Fruit fly (Drosophila melanogaster) whole organism, embryonic: ENCODE measurements around the gene CG6055.
A peak's percentile ranks its signal among the peaks of the same experiment; 100 is the strongest.

ENCODE experiments used
- Ada2b ChIP-seq: fragments of 200-800 bp; sonication (Bioruptor generic); IDR thresholded peaks from 2 replicates; pipeline ENCODE4 v1.3.6; 2022; ENCODE audit warnings: missing biosample characterization, missing genetic modification characterization
- CG10431 ChIP-seq: fragments of 200-800 bp; sonication (Bioruptor generic); optimal IDR thresholded peaks from 3 replicates; lab custom pipeline; 2018; ENCODE audit warnings: missing biosample characterization, mild to moderate bottlenecking, missing genetic modification characterization
- CG10979 ChIP-seq: fragments of 200-800 bp; sonication (Bioruptor generic); optimal IDR thresholded peaks from 2 replicates; lab custom pipeline; 2018; ENCODE audit warnings: missing biosample characterization, mild to moderate bottlenecking, missing genetic modification characterization, moderate library complexity
- CG12219 ChIP-seq: fragments of 200-800 bp; sonication (Bioruptor generic); optimal IDR thresholded peaks from 3 replicates; lab custom pipeline; 2018; ENCODE audit warnings: missing biosample characterization, mild to moderate bottlenecking, missing genetic modification characterization
- CG12391 ChIP-seq: fragments of 200-800 bp; sonication (Bioruptor generic); optimal IDR thresholded peaks from 3 replicates; lab custom pipeline; 2018; ENCODE audit warnings: missing biosample characterization, mild to moderate bottlenecking, missing genetic modification characterization, moderate library complexity
- CG13123 ChIP-seq: fragments of 200-800 bp; sonication (Bioruptor generic); optimal IDR thresholded peaks from 2 replicates; lab custom pipeline; 2016; ENCODE audit warnings: missing biosample characterization, missing genetic modification characterization
- CG14441 ChIP-seq: fragments of 200-800 bp; sonication (Bioruptor generic); IDR thresholded peaks from 2 replicates; pipeline ENCODE4 v1.3.6; 2022; ENCODE audit warnings: missing biosample characterization, missing genetic modification characterization
- CG15073 ChIP-seq: fragments of 200-800 bp; sonication (Bioruptor generic); optimal IDR thresholded peaks from 2 replicates; lab custom pipeline; 2016; ENCODE audit warnings: missing biosample characterization, missing genetic modification characterization
- CG2875 ChIP-seq: fragments of 200-800 bp; sonication (Bioruptor generic); optimal IDR thresholded peaks from 2 replicates; lab custom pipeline; 2017; ENCODE audit warnings: missing biosample characterization, mild to moderate bottlenecking, missing genetic modification characterization, missing genetic modification reagents
- CG31441 ChIP-seq: fragments of 200-800 bp; sonication (Bioruptor generic); IDR thresholded peaks from 2 replicates; pipeline ENCODE4 v1.3.6; 2022; ENCODE audit warnings: missing biosample characterization, missing genetic modification characterization
- CG32767 ChIP-seq: fragments of 200-800 bp; sonication (Bioruptor generic); IDR thresholded peaks from 2 replicates; pipeline ENCODE4 v1.3.6; 2022; ENCODE audit warnings: missing biosample characterization, missing genetic modification characterization
- CG3995 ChIP-seq: fragments of 200-800 bp; sonication (Bioruptor generic); optimal IDR thresholded peaks from 3 replicates; lab custom pipeline; 2016; ENCODE audit warnings: missing biosample characterization, missing genetic modification characterization
- CG5245 ChIP-seq: fragments of 200-800 bp; sonication (Bioruptor generic); optimal IDR thresholded peaks from 3 replicates; lab custom pipeline; 2016; ENCODE audit warnings: missing biosample characterization, missing genetic modification characterization
- CG7839 ChIP-seq: fragments of 200-800 bp; sonication (Bioruptor generic); optimal IDR thresholded peaks from 3 replicates; lab custom pipeline; 2018; ENCODE audit warnings: missing biosample characterization, mild to moderate bottlenecking, missing genetic modification characterization, moderate library complexity
- CG7963 ChIP-seq: fragments of 200-800 bp; sonication (Bioruptor generic); IDR thresholded peaks from 3 replicates; pipeline ENCODE4 v1.3.6; 2022; ENCODE audit warnings: missing biosample characterization, missing genetic modification characterization; ENCODE audit not compliant: partially characterized antibody
- CG7987 ChIP-seq: fragments of 200-800 bp; sonication (Bioruptor generic); optimal IDR thresholded peaks from 2 replicates; lab custom pipeline; 2018; ENCODE audit warnings: missing biosample characterization, mild to moderate bottlenecking, missing genetic modification characterization, moderate library complexity
- CG8944 ChIP-seq: fragments of 200-800 bp; sonication (Bioruptor generic); optimal IDR thresholded peaks from 3 replicates; lab custom pipeline; 2016; ENCODE audit warnings: missing biosample characterization, missing genetic modification characterization
- CG9609 ChIP-seq: fragments of 200-800 bp; sonication (Bioruptor generic); optimal IDR thresholded peaks from 3 replicates; lab custom pipeline; 2016; ENCODE audit warnings: missing biosample characterization, missing genetic modification characterization
- CG9797 ChIP-seq: fragments of 200-800 bp; sonication (Bioruptor generic); optimal IDR thresholded peaks from 3 replicates; lab custom pipeline; 2018; ENCODE audit warnings: missing biosample characterization, mild to moderate bottlenecking, missing genetic modification characterization
- Camta ChIP-seq: fragments of 200-800 bp; sonication (Bioruptor generic); optimal IDR thresholded peaks from 2 replicates; lab custom pipeline; 2016; ENCODE audit warnings: missing biosample characterization, missing genetic modification characterization
- Chrac-16 ChIP-seq: fragments of 200-800 bp; sonication (Bioruptor generic); optimal IDR thresholded peaks from 3 replicates; lab custom pipeline; 2016; ENCODE audit warnings: missing biosample characterization, missing genetic modification characterization
- D19B ChIP-seq: fragments of 200-800 bp; sonication (Bioruptor generic); optimal IDR thresholded peaks from 2 replicates; lab custom pipeline; 2017; ENCODE audit warnings: missing biosample characterization, mild to moderate bottlenecking, missing genetic modification characterization
- Dad ChIP-seq: fragments of 200-800 bp; sonication (Bioruptor generic); optimal IDR thresholded peaks from 3 replicates; lab custom pipeline; 2016; ENCODE audit warnings: missing biosample characterization, missing genetic modification characterization
- Dfd ChIP-seq, 2 experiments: fragments of >200 bp; optimal IDR thresholded peaks; 2 replicates each; lab custom pipeline; 2017; ENCODE audit warnings: missing biosample characterization in 2 of 2, missing genetic modification characterization in 2 of 2
- Med ChIP-seq: fragments of 200-800 bp; sonication (Bioruptor generic); peaks from one replicate; lab custom pipeline; 2016; ENCODE audit warnings: missing biosample characterization, missing genetic modification characterization, mild to moderate bottlenecking, inconsistent platforms, moderate library complexity
- NfI ChIP-seq: fragments of 200-800 bp; sonication (Bioruptor generic); optimal IDR thresholded peaks from 3 replicates; lab custom pipeline; 2018; ENCODE audit warnings: missing biosample characterization, mild to moderate bottlenecking, missing genetic modification characterization, moderate library complexity
- Pdp1 ChIP-seq, 2 experiments: fragments of 200-800 bp; sonication (Bioruptor generic); optimal IDR thresholded peaks; 3 replicates each; lab custom pipeline; 2016; ENCODE audit warnings: missing biosample characterization in 2 of 2, missing genetic modification characterization in 2 of 2, mild to moderate bottlenecking in 1 of 2, moderate library complexity in 1 of 2
- Sox102F ChIP-seq: fragments of 200-800 bp; sonication (Bioruptor generic); optimal IDR thresholded peaks from 2 replicates; lab custom pipeline; 2018; ENCODE audit warnings: missing biosample characterization, mild to moderate bottlenecking, missing genetic modification characterization, moderate library complexity
- Ssrp ChIP-seq: fragments of 200-800 bp; sonication (Bioruptor generic); optimal IDR thresholded peaks from 2 replicates; lab custom pipeline; 2018; ENCODE audit warnings: missing biosample characterization, mild to moderate bottlenecking, missing genetic modification characterization, moderate library complexity
- Xrp1 ChIP-seq: fragments of 200-800 bp; sonication (Bioruptor generic); IDR thresholded peaks from 2 replicates; pipeline ENCODE4 v1.3.6; 2022; ENCODE audit warnings: missing biosample characterization, missing genetic modification characterization
- ab ChIP-seq: fragments of 200-800 bp; sonication (Bioruptor generic); optimal IDR thresholded peaks from 2 replicates; lab custom pipeline; 2016; ENCODE audit warnings: missing biosample characterization, missing genetic modification characterization
- ato ChIP-seq: fragments of 200-800 bp; sonication (Bioruptor generic); IDR thresholded peaks from 2 replicates; pipeline ENCODE4 v1.3.6; 2022; ENCODE audit warnings: missing biosample characterization, missing genetic modification characterization; ENCODE audit not compliant: partially characterized antibody
- br ChIP-seq: fragments of >200 bp; optimal IDR thresholded peaks from 2 replicates; lab custom pipeline; 2017
- bsh ChIP-seq, 2 experiments: fragments of 200-800 bp; sonication (Bioruptor generic); optimal IDR thresholded peaks; 2 replicates each; lab custom pipeline; 2017 to 2018; ENCODE audit warnings: mild to moderate bottlenecking in 2 of 2, missing biosample characterization in 2 of 2, missing genetic modification characterization in 2 of 2, moderate library complexity in 1 of 2
- chif ChIP-seq, 2 experiments: fragments of 200-800 bp; sonication (Bioruptor generic); optimal IDR thresholded peaks; 3 replicates each; lab custom pipeline; 2016; ENCODE audit warnings: missing biosample characterization in 2 of 2, missing genetic modification characterization in 2 of 2
- cwo ChIP-seq: fragments of 200-800 bp; sonication (Bioruptor generic); optimal IDR thresholded peaks from 3 replicates; lab custom pipeline; 2017; ENCODE audit warnings: missing biosample characterization, missing genetic modification characterization, mild to moderate bottlenecking, moderate library complexity, missing genetic modification reagents
- disco-r ChIP-seq: fragments of 200-800 bp; sonication (Bioruptor generic); optimal IDR thresholded peaks from 2 replicates; lab custom pipeline; 2016; ENCODE audit warnings: missing biosample characterization, missing genetic modification characterization
- dmrt99B ChIP-seq: fragments of 200-800 bp; sonication (Bioruptor generic); optimal IDR thresholded peaks from 2 replicates; lab custom pipeline; 2018; ENCODE audit warnings: missing biosample characterization, mild to moderate bottlenecking, missing genetic modification characterization, moderate library complexity
- fd3F ChIP-seq: fragments of 200-800 bp; sonication (Bioruptor generic); optimal IDR thresholded peaks from 2 replicates; lab custom pipeline; 2018; ENCODE audit warnings: missing biosample characterization, mild to moderate bottlenecking, missing genetic modification characterization, moderate library complexity
- gce ChIP-seq: fragments of 200-800 bp; sonication (Bioruptor generic); IDR thresholded peaks from 3 replicates; pipeline ENCODE4 v1.3.6; 2022; ENCODE audit warnings: missing biosample characterization, missing genetic modification characterization
- mirr ChIP-seq: fragments of 200-800 bp; sonication (Bioruptor generic); optimal IDR thresholded peaks from 3 replicates; lab custom pipeline; 2018; ENCODE audit warnings: missing biosample characterization, mild to moderate bottlenecking, missing genetic modification characterization
- nerfin-1 ChIP-seq: fragments of 200-800 bp; sonication (Bioruptor generic); optimal IDR thresholded peaks from 3 replicates; lab custom pipeline; 2019; ENCODE audit warnings: missing biosample characterization, mild to moderate bottlenecking, missing genetic modification characterization, moderate library complexity
- pum ChIP-seq: fragments of 200-800 bp; sonication (Bioruptor generic); optimal IDR thresholded peaks from 2 replicates; lab custom pipeline; 2016; ENCODE audit warnings: missing biosample characterization, missing genetic modification characterization
- salm ChIP-seq: fragments of 200-800 bp; sonication (Bioruptor generic); optimal IDR thresholded peaks from 2 replicates; lab custom pipeline; 2018; ENCODE audit warnings: missing biosample characterization, mild to moderate bottlenecking, missing genetic modification characterization
- seq ChIP-seq: fragments of 200-800 bp; sonication (Bioruptor generic); IDR thresholded peaks from 2 replicates; pipeline ENCODE4 v1.3.6; 2022; ENCODE audit warnings: missing biosample characterization, missing genetic modification characterization
- slbo ChIP-seq: fragments of 200-800 bp; sonication (Bioruptor generic); IDR thresholded peaks from 2 replicates; pipeline ENCODE4 v1.3.6; 2022; ENCODE audit warnings: missing biosample characterization, missing genetic modification characterization
- slou ChIP-seq: fragments of 200-800 bp; sonication (Bioruptor generic); optimal IDR thresholded peaks from 3 replicates; lab custom pipeline; 2016; ENCODE audit warnings: missing biosample characterization, missing genetic modification characterization
- tin ChIP-seq: fragments of 200-800 bp; sonication (Bioruptor generic); optimal IDR thresholded peaks from 3 replicates; lab custom pipeline; 2016; ENCODE audit warnings: missing biosample characterization, missing genetic modification characterization
- trem ChIP-seq: fragments of 200-800 bp; optimal IDR thresholded peaks from 3 replicates; lab custom pipeline; 2019; ENCODE audit warnings: missing biosample characterization, mild to moderate bottlenecking, missing genetic modification characterization, moderate library complexity
- trh ChIP-seq: fragments of 200-800 bp; sonication (Bioruptor generic); optimal IDR thresholded peaks from 2 replicates; lab custom pipeline; 2016; ENCODE audit warnings: missing biosample characterization, missing genetic modification characterization
- zfh1 ChIP-seq: fragments of 200-800 bp; sonication (Bioruptor generic); IDR thresholded peaks from 3 replicates; pipeline ENCODE4 v1.3.6; 2022; ENCODE audit warnings: missing biosample characterization, missing genetic modification characterization

The CG6055 gene

DNA sequence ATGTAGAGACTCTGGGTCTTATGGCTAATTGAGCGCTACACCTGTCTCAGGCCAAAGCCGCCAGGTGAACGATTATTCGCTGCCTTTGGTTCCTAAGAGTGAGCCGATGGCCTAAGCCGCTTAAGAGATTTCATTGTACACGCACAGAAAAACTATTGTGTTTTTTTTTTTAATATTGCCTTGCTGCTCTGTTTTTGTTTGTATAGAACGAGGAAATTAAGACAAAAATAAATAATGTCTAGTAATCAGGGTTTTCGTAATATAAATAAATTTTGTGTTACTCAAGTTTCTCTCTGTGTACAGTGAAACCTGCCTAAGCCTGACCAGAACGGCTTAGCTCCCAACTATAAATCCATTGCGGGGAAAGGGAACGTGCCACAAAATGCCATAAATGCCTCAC is 49.1 kb downstream of the CG6055 start (continued):
- TF ChIP-seq zfh1 (GFP tag; lab: Robert Waterston, UW) (peak; percentile 56; the same call in 2 of the 3 replicates), CG31441 (GFP tag; lab: Robert Waterston, UW) (peak; percentile 34; the same call in 1 of the 2 replicates), D19B (GFP tag; lab: Kevin White, UChicago) (no peak), Camta (GFP tag; lab: Kevin White, UChicago) (peak; percentile 0), CG9609 (GFP tag; lab: Kevin White, UChicago) (no peak), bsh (GFP tag; optimal IDR thresholded peaks at IDR 0.05; lab: Kevin White, UChicago) (peak in 1 of 2 experiments; percentile 23), salm (tag; lab: Kevin White, UChicago) (no peak), Sox102F (GFP tag; lab: Kevin White, UChicago) (peak; percentile 43), trh (peak; percentile 26), slou (peak; percentile 28), CG32767 (GFP tag; lab: Robert Waterston, UW) (no peak), mirr (no peak), ato (GFP tag; lab: Robert Waterston, UW) (no peak), CG10979 (peak; percentile 46), Xrp1 (GFP tag; lab: Robert Waterston, UW) (peak; percentile 74), trem (tag; lab: Kevin White, UChicago) (no peak), br (no peak), CG5245 (GFP tag; lab: Kevin White, UChicago) (no peak), CG2875 (GFP tag; lab: Kevin White, UChicago) (no peak), slbo (GFP tag; lab: Robert Waterston, UW) (peak; percentile 33), CG9797 (GFP tag; lab: Kevin White, UChicago) (no peak), gce (GFP tag; lab: Robert Waterston, UW) (no peak), CG7987 (no peak), Ada2b (GFP tag; lab: Robert Waterston, UW) (peak; percentile 37; the same call in 1 of the 2 replicates), CG12391 (tag; lab: Kevin White, UChicago) (no peak), fd3F (GFP tag; lab: Kevin White, UChicago) (no peak), chif (GFP tag; optimal IDR thresholded peaks at IDR 0.05; lab: Kevin White, UChicago) (no peak), Pdp1 (GFP tag; optimal IDR thresholded peaks at IDR 0.05; lab: Kevin White, UChicago) (peak; percentile 10 to 28), nerfin-1 (tag; lab: Kevin White, UChicago) (no peak), CG13123 (GFP tag; lab: Kevin White, UChicago) (no peak), NfI (no peak), CG3995 (GFP tag; lab: Kevin White, UChicago) (no peak), CG7963 (no peak), cwo (GFP tag; lab: Kevin White, UChicago) (no peak), CG15073 (GFP tag; lab: Kevin White, UChicago) (no peak), Chrac-16 (GFP tag; lab: Kevin White, UChicago) (no peak), Dfd (GFP tag; optimal IDR thresholded peaks at IDR 0.05; lab: Kevin White, UChicago) (no peak), CG10431 (GFP tag; lab: Kevin White, UChicago) (no peak), CG7839 (tag; lab: Kevin White, UChicago) (peak; percentile 30), ab (GFP tag; lab: Kevin White, UChicago) (no peak), dmrt99B (tag; lab: Kevin White, UChicago) (peak; percentile 11), Med (GFP tag; lab: Kevin White, UChicago) (peak; percentile 74), tin (GFP tag; lab: Kevin White, UChicago) (peak; percentile 31), disco-r (no peak), pum (GFP tag; lab: Kevin White, UChicago) (no peak), CG12219 (GFP tag; lab: Kevin White, UChicago) (no peak), Ssrp (tag; lab: Kevin White, UChicago) (peak; percentile 15), Dad (GFP tag; lab: Kevin White, UChicago) (no peak), CG8944 (GFP tag; lab: Kevin White, UChicago) (no peak), seq (GFP tag; lab: Robert Waterston, UW) (no peak), CG14441 (GFP tag; lab: Robert Waterston, UW) (0 out of 2 replicates have a peak, but pooled peaks have one; percentile 27)
